Worm (Caenorhabditis elegans): ENCODE data around the gene C29F9.9.
A peak's percentile ranks its signal among the peaks of the same experiment; 100 is the strongest.

C29F9.9 gene

ce11 chrIII:87183-87582, 11.5 kb downstream of the C29F9.9 start, which contains the start of the genes F54C4.4 and mrpl-40 (continued):
- no peak for TF ChIP-seq snpc-4 (tag; optimal IDR thresholded peaks at IDR 0.05)
- TF ChIP-seq hlh-30 (tag; optimal IDR thresholded peaks at IDR 0.05; ENCODE audit: insufficient read depth): peak; percentile 63
- TF ChIP-seq duxl-1 (tag; optimal IDR thresholded peaks at IDR 0.05; ENCODE audit: poor library complexity): no peak
- peak; percentile 54 for TF ChIP-seq mep-1 (tag; optimal IDR thresholded peaks at IDR 0.05)
- TF ChIP-seq mdl-1 (tag; optimal IDR thresholded peaks at IDR 0.05): no peak
- no peak for TF ChIP-seq cey-2 (tag; optimal IDR thresholded peaks at IDR 0.05; ENCODE audit: borderline replicate concordance, insufficient read depth)
- TF ChIP-seq ctbp-1 (GFP tag; IDR thresholded peaks at IDR 0.05): no peak
- no peak for TF ChIP-seq ZK546.5 (tag; optimal IDR thresholded peaks at IDR 0.05)
- TF ChIP-seq nhr-11 (tag; optimal IDR thresholded peaks at IDR 0.05): peak; percentile 28
- TF ChIP-seq vab-7 (GFP tag; IDR thresholded peaks at IDR 0.05): no peak
- no peak for TF ChIP-seq set-16 (GFP tag; IDR thresholded peaks at IDR 0.05)
- no peak for TF ChIP-seq arid-1 (GFP tag; conservative IDR thresholded peaks at IDR 0.05)
- TF ChIP-seq unc-62 (GFP tag; optimal IDR thresholded peaks at IDR 0.05 in 1 of 2): no peak
- no peak for TF ChIP-seq unc-62 (tag; optimal IDR thresholded peaks at IDR 0.05)
- TF ChIP-seq zag-1 (tag; optimal IDR thresholded peaks at IDR 0.05): no peak
- no peak for TF ChIP-seq lin-13 (GFP tag; optimal IDR thresholded peaks at IDR 0.05)
- no peak for TF ChIP-seq dmd-6 (GFP tag; IDR thresholded peaks at IDR 0.05)
- TF ChIP-seq F44E2.7 (GFP tag; IDR thresholded peaks at IDR 0.05): no peak
- peak; percentile 98 for TF ChIP-seq T20F7.1 (GFP tag; optimal IDR thresholded peaks at IDR 0.05)
- no peak for TF ChIP-seq daf-12 (tag; optimal IDR thresholded peaks at IDR 0.05)
- no peak for TF ChIP-seq zfp-2 (tag; optimal IDR thresholded peaks at IDR 0.05)
- no peak for TF ChIP-seq nhr-48 (tag; optimal IDR thresholded peaks at IDR 0.05)
- no peak for TF ChIP-seq tra-1 (GFP tag; IDR thresholded peaks at IDR 0.05)
- no peak for TF ChIP-seq egl-27 (tag; optimal IDR thresholded peaks at IDR 0.05)
- TF ChIP-seq zip-11 (GFP tag; IDR thresholded peaks at IDR 0.05): no peak
- peak; percentile 63 for TF ChIP-seq dpl-1 (GFP tag; optimal IDR thresholded peaks at IDR 0.05)
- no peak for TF ChIP-seq fkh-10 (GFP tag; optimal IDR thresholded peaks at IDR 0.05)
- TF ChIP-seq pha-4 (GFP tag; IDR thresholded peaks at IDR 0.05): no peak
- TF ChIP-seq pha-4 (tag; optimal IDR thresholded peaks at IDR 0.05): no peak
- no peak for TF ChIP-seq madf-5 (GFP tag; IDR thresholded peaks at IDR 0.05)
- TF ChIP-seq lin-15B (tag; optimal IDR thresholded peaks at IDR 0.05): no peak
- TF ChIP-seq nhr-10 (tag; optimal IDR thresholded peaks at IDR 0.05): no peak
- TF ChIP-seq lsy-2 (tag; optimal IDR thresholded peaks at IDR 0.05): peak in 1 of 2 experiments; percentile 85
- no peak for TF ChIP-seq ceh-62 (tag; optimal IDR thresholded peaks at IDR 0.05)
- no peak for TF ChIP-seq jun-1 (tag; optimal IDR thresholded peaks at IDR 0.05)
- TF ChIP-seq dmd-8 (GFP tag; IDR thresholded peaks at IDR 0.05): no peak
- TF ChIP-seq hmg-1.1 (GFP tag; IDR thresholded peaks at IDR 0.05): peak; percentile 65
- no peak for TF ChIP-seq zip-2 (tag; optimal IDR thresholded peaks at IDR 0.05)
- no peak for TF ChIP-seq Y105C5A.15 (GFP tag; IDR thresholded peaks at IDR 0.05)
- no peak for TF ChIP-seq skn-1 (tag; optimal IDR thresholded peaks at IDR 0.05)
- TF ChIP-seq saeg-2 (GFP tag; IDR thresholded peaks at IDR 0.05): no peak
- TF ChIP-seq nhr-102 (tag; optimal IDR thresholded peaks at IDR 0.05): no peak
- no peak for TF ChIP-seq mxl-3 (GFP tag; optimal IDR thresholded peaks at IDR 0.05)
- no peak for TF ChIP-seq madf-9 (GFP tag; conservative IDR thresholded peaks at IDR 0.05)
- TF ChIP-seq lin-1 (GFP tag; IDR thresholded peaks at IDR 0.05): no peak
- no peak for TF ChIP-seq nhr-42 (GFP tag; IDR thresholded peaks at IDR 0.05)
- no peak for TF ChIP-seq daf-19 (GFP tag; conservative IDR thresholded peaks at IDR 0.05)
- TF ChIP-seq lin-29 (GFP tag; IDR thresholded peaks at IDR 0.05): no peak
- no peak for TF ChIP-seq egl-43 (GFP tag; IDR thresholded peaks at IDR 0.05)
- TF ChIP-seq ztf-7 (tag; optimal IDR thresholded peaks at IDR 0.05): no peak
- no peak for TF ChIP-seq php-3 (GFP tag; IDR thresholded peaks at IDR 0.05)
- no peak for TF ChIP-seq mdt-29 (GFP tag; IDR thresholded peaks at IDR 0.05)
- no peak for TF ChIP-seq nhr-111 (GFP tag; optimal IDR thresholded peaks at IDR 0.05)

Data from whole organism, L4 larva.